Worm (Caenorhabditis elegans): ENCODE results near the gene ZK177.2.

DNA sequence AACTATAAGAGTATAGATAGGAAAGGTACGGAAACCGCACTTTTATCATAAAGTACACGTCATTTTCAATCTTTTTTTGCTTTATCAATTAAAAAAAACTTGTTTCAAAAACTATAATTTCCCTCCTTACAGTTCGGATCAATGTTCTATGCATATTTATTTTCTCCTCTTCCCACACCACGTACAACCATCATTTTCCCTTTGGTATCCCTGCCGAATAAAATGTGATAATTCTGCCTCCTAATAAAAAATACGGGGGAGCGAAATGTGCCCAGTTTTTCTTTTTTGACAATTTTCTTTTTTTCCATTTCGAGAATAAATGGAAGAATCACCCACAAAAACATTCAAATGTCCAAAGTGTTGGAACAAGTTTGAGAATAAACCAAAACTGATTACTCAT, 3.5 kb upstream of the ZK177.2 start, which contains the start of gene ZK177.3:
- TF ChIP-seq tbx-37 (GFP tag; conservative IDR thresholded peaks at IDR 0.05), result no peak
- TF ChIP-seq ama-1 (optimal IDR thresholded peaks at IDR 0.05), result no peak
- TF ChIP-seq flt-1 (GFP tag; IDR thresholded peaks at IDR 0.05), result no peak
- TF ChIP-seq aly-1 (tag; optimal IDR thresholded peaks at IDR 0.05), result no peak
- TF ChIP-seq ets-7 (tag; optimal IDR thresholded peaks at IDR 0.05), result no peak
- no peak for TF ChIP-seq scrt-1 (GFP tag; IDR thresholded peaks at IDR 0.05)
- no peak for TF ChIP-seq pes-1 (GFP tag; IDR thresholded peaks at IDR 0.05)
- TF ChIP-seq hnd-1 (tag; optimal IDR thresholded peaks at IDR 0.05), result no peak
- TF ChIP-seq sea-1 (GFP tag; conservative IDR thresholded peaks at IDR 0.05), result no peak
- no peak for TF ChIP-seq ceh-13 (GFP tag; optimal IDR thresholded peaks at IDR 0.05)
- TF ChIP-seq B0310.2 (tag; optimal IDR thresholded peaks at IDR 0.05), result no peak
